Worm (Caenorhabditis elegans) whole organism, L4 larva: ENCODE results near the gene tag-120.

Source experiments
- F10B5.3 ChIP-seq: sonication (generic microtip); optimal IDR thresholded peaks from 2 replicates; lab custom pipeline; 2016; ENCODE audit warnings: mild to moderate bottlenecking, missing genetic modification characterization, missing compliant biosample characterization
- F44E2.7 ChIP-seq: fragments of 200-800 bp; sonication (Bioruptor generic); IDR thresholded peaks from 2 replicates; pipeline ENCODE4 v2.1.2; 2022; ENCODE audit warnings: missing genetic modification characterization, missing compliant biosample characterization
- R02D3.7 ChIP-seq: fragments of 150-350 bp; sonication (generic microtip); optimal IDR thresholded peaks from 3 replicates; lab custom pipeline; 2014; ENCODE audit warnings: missing biosample characterization, missing genetic modification characterization
- T26A8.4 ChIP-seq: fragments of 200-800 bp; sonication (Bioruptor generic); IDR thresholded peaks from 2 replicates; pipeline ENCODE4 v1.3.6; 2022; ENCODE audit warnings: missing genetic modification characterization, missing compliant biosample characterization
- ZK546.5 ChIP-seq, 2 experiments: sonication (generic microtip); optimal IDR thresholded peaks; 2 replicates each; lab custom pipeline; 2017; ENCODE audit warnings: missing biosample characterization in 2 of 2, missing genetic modification characterization in 2 of 2
- aha-1 ChIP-seq: fragments of 150-350 bp; peaks from one replicate; lab custom pipeline; 2014; ENCODE audit warnings: missing biosample characterization, missing genetic modification characterization
- attf-4 ChIP-seq: sonication (generic microtip); optimal IDR thresholded peaks from 3 replicates; lab custom pipeline; 2017; ENCODE audit warnings: missing biosample characterization, missing genetic modification characterization
- ceh-20 ChIP-seq: fragments of 200-800 bp; sonication (Bioruptor generic); IDR thresholded peaks from 2 replicates; pipeline ENCODE4 v1.3.6; 2022; ENCODE audit warnings: missing genetic modification reagents, missing genetic modification characterization, missing compliant biosample characterization
- ceh-44 ChIP-seq: fragments of 200-800 bp; sonication (Bioruptor generic); IDR thresholded peaks from 2 replicates; pipeline ENCODE4 v1.3.6; 2022; ENCODE audit warnings: missing genetic modification reagents, missing genetic modification characterization, missing compliant biosample characterization
- ceh-62 ChIP-seq: sonication (generic microtip); optimal IDR thresholded peaks from 2 replicates; lab custom pipeline; 2017; ENCODE audit warnings: missing biosample characterization, missing genetic modification characterization
- ceh-82 ChIP-seq: sonication (generic microtip); optimal IDR thresholded peaks from 2 replicates; lab custom pipeline; 2017; ENCODE audit warnings: missing biosample characterization, missing genetic modification characterization
- ces-1 ChIP-seq: fragments of 150-350 bp; sonication (generic microtip); optimal IDR thresholded peaks from 4 replicates; lab custom pipeline; 2014; ENCODE audit warnings: missing biosample characterization, missing genetic modification reagents, missing genetic modification characterization
- daf-12 ChIP-seq: fragments of 150-350 bp; optimal IDR thresholded peaks from 2 replicates; lab custom pipeline; 2014; ENCODE audit warnings: missing biosample characterization, missing genetic modification reagents, missing genetic modification characterization
- daf-16 ChIP-seq, 3 experiments: sonication (generic microtip); optimal IDR thresholded peaks; 2 replicates each; lab custom pipeline; 2016 to 2017; ENCODE audit warnings: missing genetic modification characterization in 3 of 3, missing genetic modification reagents in 3 of 3, mild to moderate bottlenecking in 2 of 3, missing compliant biosample characterization in 2 of 3, missing biosample characterization in 1 of 3, moderate library complexity in 1 of 3
- dmd-8 ChIP-seq: fragments of 200-800 bp; sonication (Bioruptor generic); IDR thresholded peaks from 2 replicates; pipeline ENCODE4 v1.3.6; 2022; ENCODE audit warnings: missing genetic modification characterization, missing compliant biosample characterization
- dpl-1 ChIP-seq: fragments of 150-350 bp; optimal IDR thresholded peaks from 2 replicates; lab custom pipeline; 2014; ENCODE audit warnings: missing biosample characterization, missing genetic modification reagents, missing genetic modification characterization
- duxl-1 ChIP-seq: sonication (generic microtip); optimal IDR thresholded peaks from 2 replicates; lab custom pipeline; 2016; ENCODE audit warnings: mild to moderate bottlenecking, missing genetic modification characterization, moderate library complexity, missing compliant biosample characterization; ENCODE audit not compliant: poor library complexity
- dve-1 ChIP-seq: sonication (generic microtip); optimal IDR thresholded peaks from 2 replicates; lab custom pipeline; 2017; ENCODE audit warnings: antibody characterized with exemption, mild to moderate bottlenecking, missing genetic modification characterization, missing compliant biosample characterization; ENCODE audit not compliant: insufficient read depth
- egl-43 ChIP-seq: fragments of 200-800 bp; sonication (Bioruptor generic); IDR thresholded peaks from 2 replicates; pipeline ENCODE4 v1.3.6; 2022; ENCODE audit warnings: missing genetic modification reagents, missing genetic modification characterization, missing compliant biosample characterization
- hlh-11 ChIP-seq: fragments of 200-800 bp; sonication (Bioruptor generic); optimal IDR thresholded peaks from 2 replicates; lab custom pipeline; 2018; ENCODE audit warnings: mild to moderate bottlenecking, missing genetic modification characterization, missing compliant biosample characterization
- hlh-30 ChIP-seq: sonication (generic microtip); optimal IDR thresholded peaks from 2 replicates; lab custom pipeline; 2017; ENCODE audit warnings: antibody characterized with exemption, mild to moderate bottlenecking, missing genetic modification characterization, missing compliant biosample characterization; ENCODE audit not compliant: insufficient read depth
- jun-1 ChIP-seq: fragments of 150-350 bp; optimal IDR thresholded peaks from 2 replicates; lab custom pipeline; 2014; ENCODE audit warnings: missing biosample characterization, missing genetic modification reagents, missing genetic modification characterization
- lin-1 ChIP-seq: fragments of 200-800 bp; sonication (Bioruptor generic); IDR thresholded peaks from 2 replicates; pipeline ENCODE4 v1.3.6; 2022; ENCODE audit warnings: missing genetic modification reagents, missing genetic modification characterization, missing compliant biosample characterization
- lin-15B ChIP-seq: fragments of 150-350 bp; sonication (generic microtip); optimal IDR thresholded peaks from 3 replicates; lab custom pipeline; 2014; ENCODE audit warnings: missing biosample characterization, missing genetic modification characterization
- lin-29 ChIP-seq: fragments of 200-800 bp; sonication (Bioruptor generic); IDR thresholded peaks from 2 replicates; pipeline ENCODE4 v1.3.6; 2022; ENCODE audit warnings: missing genetic modification reagents, missing genetic modification characterization, missing compliant biosample characterization
- mdl-1 ChIP-seq, 2 experiments: fragments of 150-350 bp in 1 of 2; sonication (generic microtip) in 1 of 2; optimal IDR thresholded peaks; 2 replicates each; lab custom pipeline; 2014 to 2017; ENCODE audit warnings: missing biosample characterization in 2 of 2, missing genetic modification characterization in 2 of 2
- mdt-29 ChIP-seq: fragments of 200-800 bp; sonication (Bioruptor generic); IDR thresholded peaks from 2 replicates; pipeline ENCODE4 v1.3.6; 2022; ENCODE audit warnings: missing genetic modification reagents, missing genetic modification characterization, missing compliant biosample characterization
- mep-1 ChIP-seq: fragments of 150-350 bp; sonication (generic microtip); optimal IDR thresholded peaks from 3 replicates; lab custom pipeline; 2014; ENCODE audit warnings: missing biosample characterization, missing genetic modification characterization
- mes-2 ChIP-seq: sonication (generic microtip); optimal IDR thresholded peaks from 2 replicates; lab custom pipeline; 2016; ENCODE audit warnings: missing genotype, mild to moderate bottlenecking, missing genetic modification characterization, missing compliant biosample characterization; ENCODE audit not compliant: poor library complexity, severe bottlenecking
- nhr-10 ChIP-seq: fragments of 150-350 bp; optimal IDR thresholded peaks from 2 replicates; lab custom pipeline; 2014; ENCODE audit warnings: missing biosample characterization, missing genetic modification characterization
- nhr-102 ChIP-seq: sonication (generic microtip); optimal IDR thresholded peaks from 2 replicates; lab custom pipeline; 2016; ENCODE audit warnings: mild to moderate bottlenecking, missing genetic modification characterization, moderate library complexity, missing compliant biosample characterization
- nhr-42 ChIP-seq: fragments of 200-800 bp; sonication (Bioruptor generic); IDR thresholded peaks from 2 replicates; pipeline ENCODE4 v1.3.6; 2022; ENCODE audit warnings: missing genetic modification characterization, missing compliant biosample characterization
- nhr-48 ChIP-seq: sonication (generic microtip); optimal IDR thresholded peaks from 2 replicates; lab custom pipeline; 2016; ENCODE audit warnings: mild to moderate bottlenecking, missing genetic modification characterization, missing compliant biosample characterization
- nhr-77 ChIP-seq: fragments of 150-350 bp; optimal IDR thresholded peaks from 2 replicates; lab custom pipeline; 2014; ENCODE audit warnings: missing biosample characterization, missing genetic modification characterization
- rbr-2 ChIP-seq: sonication (generic microtip); optimal IDR thresholded peaks from 2 replicates; lab custom pipeline; 2016; ENCODE audit warnings: missing genotype, missing genetic modification characterization, missing compliant biosample characterization
- saeg-2 ChIP-seq: fragments of 200-800 bp; sonication (Bioruptor generic); IDR thresholded peaks from 2 replicates; pipeline ENCODE4 v1.3.6; 2022; ENCODE audit warnings: missing genetic modification reagents, missing genetic modification characterization, missing compliant biosample characterization
- set-16 ChIP-seq: fragments of 200-800 bp; sonication (Bioruptor generic); IDR thresholded peaks from 2 replicates; pipeline ENCODE4 v1.3.6; 2022; ENCODE audit warnings: missing genetic modification reagents, missing genetic modification characterization, missing compliant biosample characterization
- tra-1 ChIP-seq: fragments of 200-800 bp; sonication (Bioruptor generic); IDR thresholded peaks from 2 replicates; pipeline ENCODE4 v1.3.6; 2022; ENCODE audit warnings: missing genetic modification reagents, missing genetic modification characterization, missing compliant biosample characterization
- zfp-3 ChIP-seq: fragments of 200-800 bp; sonication (Bioruptor generic); conservative IDR thresholded peaks from 2 replicates; pipeline ENCODE4 v1.3.6; 2022; ENCODE audit warnings: missing genetic modification reagents, missing genetic modification characterization, missing compliant biosample characterization
- zip-11 ChIP-seq: fragments of 200-800 bp; sonication (Bioruptor generic); IDR thresholded peaks from 2 replicates; pipeline ENCODE4 v1.3.6; 2022; ENCODE audit warnings: missing genetic modification characterization, missing compliant biosample characterization

The tag-120 gene

DNA sequence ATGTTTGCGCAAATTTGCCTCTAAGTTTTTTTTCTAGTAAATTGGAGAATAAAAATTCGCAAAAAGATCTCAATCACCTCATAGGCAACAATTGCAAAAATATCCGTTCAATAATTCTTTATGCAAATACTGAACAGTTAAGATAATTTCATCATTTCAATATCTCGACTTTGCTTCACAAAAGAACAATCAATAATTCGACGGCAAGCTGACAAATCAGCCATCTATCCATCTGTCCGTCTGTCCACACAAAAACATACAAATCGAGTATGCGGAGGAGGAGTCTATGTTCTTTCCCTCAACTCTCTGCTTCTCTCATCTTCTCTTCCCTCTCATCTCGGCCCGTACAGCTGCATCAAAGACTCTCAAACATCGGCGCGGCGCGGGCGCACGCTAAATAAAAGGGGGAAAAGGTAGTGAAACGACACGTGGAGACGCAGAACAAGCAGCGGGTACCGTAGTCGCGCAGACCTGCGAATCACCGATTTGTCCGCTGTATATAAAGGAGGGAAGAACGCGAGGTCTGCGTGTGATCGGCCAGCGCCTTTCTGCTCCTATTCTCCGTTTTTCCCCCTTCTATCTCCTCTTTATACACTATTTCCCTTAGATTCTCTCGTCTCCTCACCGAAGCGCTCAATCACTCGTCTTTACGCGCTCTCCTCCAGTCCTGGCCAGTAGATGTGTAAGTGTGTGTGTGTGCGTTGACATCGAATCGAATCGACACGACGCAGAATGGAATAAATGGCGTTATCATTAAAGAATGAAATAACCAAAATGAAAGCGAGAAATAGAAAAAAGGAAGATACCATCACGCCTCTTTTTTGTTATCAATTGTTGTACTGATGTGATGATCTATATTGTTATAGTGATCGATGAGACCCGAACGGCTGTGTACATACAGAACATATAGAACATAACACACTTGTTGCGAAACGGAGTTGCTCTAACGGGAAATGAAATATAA is 21.4 kb upstream of the tag-120 start (continued):
- TF ChIP-seq rbr-2 (tag; lab: Kevin White, UChicago): peak; percentile 97
- peak; percentile 96 to 98 for TF ChIP-seq mdl-1 (tag; optimal IDR thresholded peaks at IDR 0.05; lab: Kevin White, UChicago)
- peak; percentile 22; the same call in 1 of the 2 replicates for TF ChIP-seq lin-1
- TF ChIP-seq nhr-77 (tag; lab: Kevin White, UChicago): peak; percentile 89
- peak; percentile 90 for TF ChIP-seq nhr-48 (tag; lab: Kevin White, UChicago)
- TF ChIP-seq nhr-10 (tag; lab: Kevin White, UChicago): peak; percentile 95
- TF ChIP-seq mdt-29: peak; percentile 30; the same call in 1 of the 2 replicates
- TF ChIP-seq dmd-8 (GFP tag; lab: Robert Waterston, UW): peak; percentile 68; the same call in 1 of the 2 replicates
- peak; percentile 17 for TF ChIP-seq duxl-1 (tag; lab: Kevin White, UChicago)
- TF ChIP-seq ces-1 (GFP tag; lab: Kevin White, UChicago): peak; percentile 41
- TF ChIP-seq T26A8.4 (GFP tag; lab: Robert Waterston, UW): peak; percentile 86
- TF ChIP-seq dve-1 (tag; lab: Kevin White, UChicago): peak; percentile 96
- TF ChIP-seq daf-16 (GFP tag; optimal IDR thresholded peaks at IDR 0.05; lab: Kevin White, UChicago): peak; percentile 41 to 55
- peak; percentile 83 for TF ChIP-seq daf-16 (tag; optimal IDR thresholded peaks at IDR 0.05; lab: Kevin White, UChicago)
- peak; percentile 93 for TF ChIP-seq egl-43 (GFP tag; lab: Robert Waterston, UW)
- no peak for TF ChIP-seq ceh-62 (tag; lab: Kevin White, UChicago)
- TF ChIP-seq mep-1 (tag; lab: Kevin White, UChicago): peak; percentile 96
- TF ChIP-seq daf-12 (tag; lab: Kevin White, UChicago): no peak
- TF ChIP-seq dpl-1 (GFP tag; lab: Kevin White, UChicago): peak; percentile 64
- peak; percentile 74 for TF ChIP-seq nhr-102 (tag; lab: Kevin White, UChicago)
- TF ChIP-seq zfp-3: peak; percentile 73; the same call in 1 of the 2 replicates
- peak; percentile 97 for TF ChIP-seq hlh-30
- peak; percentile 83 for TF ChIP-seq tra-1
- no peak for TF ChIP-seq ceh-82 (tag; lab: Kevin White, UChicago)
- peak; percentile 63 for TF ChIP-seq mes-2 (tag; lab: Kevin White, UChicago)
- peak; percentile 84; the same call in 1 of the 2 replicates for TF ChIP-seq ceh-44 (GFP tag; lab: Robert Waterston, UW)
- peak in 1 of 2 experiments; percentile 88 for TF ChIP-seq ZK546.5 (tag; optimal IDR thresholded peaks at IDR 0.05; lab: Kevin White, UChicago)
- peak; percentile 65 for TF ChIP-seq F10B5.3 (tag; lab: Kevin White, UChicago)
- TF ChIP-seq lin-29 (GFP tag; lab: Robert Waterston, UW): no peak; the same call in 1 of the 2 replicates
- peak; percentile 78; the same call in 1 of the 2 replicates for TF ChIP-seq nhr-42
- peak; percentile 100 for TF ChIP-seq hlh-11 (tag; lab: Kevin White, UChicago)
- TF ChIP-seq F44E2.7 (GFP tag; lab: Robert Waterston, UW): no peak
- peak; percentile 94 for TF ChIP-seq set-16 (GFP tag; lab: Robert Waterston, UW)
- TF ChIP-seq zip-11: no peak
- peak; percentile 78 for TF ChIP-seq jun-1
- no peak for TF ChIP-seq attf-4 (tag; lab: Kevin White, UChicago)
- TF ChIP-seq saeg-2 (GFP tag; lab: Robert Waterston, UW): peak; percentile 75; the same call in 1 of the 2 replicates
- TF ChIP-seq aha-1: peak; percentile 100
- TF ChIP-seq ceh-20: peak; percentile 87
- TF ChIP-seq lin-15B: no peak
- peak; percentile 19 for TF ChIP-seq R02D3.7 (tag; lab: Kevin White, UChicago)
